Fruit fly (Drosophila melanogaster): ENCODE results near the gene papi.

DNA sequence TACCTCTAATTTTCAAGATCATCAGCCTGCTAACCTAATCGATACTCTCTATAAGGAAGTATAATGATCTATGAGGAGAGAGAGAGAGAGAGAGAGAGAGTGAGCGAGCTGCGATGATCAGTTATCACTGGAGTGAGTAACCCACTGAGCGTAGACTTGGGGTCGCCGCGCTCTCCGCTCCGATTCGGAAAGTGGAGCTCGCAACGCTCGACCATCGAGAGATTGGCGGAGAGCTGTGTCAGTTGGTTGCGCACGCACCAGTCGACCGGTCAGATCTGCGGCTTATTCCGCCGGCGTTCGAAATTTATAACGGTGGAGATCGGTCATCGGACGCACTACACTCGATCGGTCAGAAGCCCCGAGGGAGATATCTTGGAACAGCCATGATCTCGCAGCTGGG lies 21.6 kb downstream of the papi start, which contains the start of gene CG4267:
- TF ChIP-seq Abd-B (GFP tag; optimal IDR thresholded peaks at IDR 0.05) (no peak), Jra (GFP tag; optimal IDR thresholded peaks at IDR 0.05) (no peak), usp (GFP tag; optimal IDR thresholded peaks at IDR 0.05) (no peak), Rel (GFP tag; optimal IDR thresholded peaks at IDR 0.05) (no peak), Rel (tag; optimal IDR thresholded peaks at IDR 0.05) (no peak), br (GFP tag; optimal IDR thresholded peaks at IDR 0.05) (no peak), pan (optimal IDR thresholded peaks at IDR 0.05) (no peak), Mio (GFP tag; optimal IDR thresholded peaks at IDR 0.05) (no peak), h (GFP tag; optimal IDR thresholded peaks at IDR 0.05) (peak; percentile 11), dsf (GFP tag; optimal IDR thresholded peaks at IDR 0.05; ENCODE audit: borderline replicate concordance) (no peak)
